Worm (Caenorhabditis elegans): Measurements from ENCODE around the gene F54D10.9.

Gene F54D10.9

ce11 chrII:3860826-3861225 is 28.5 kb upstream of the F54D10.9 start, which contains the start of gene oac-11:
Gene oac-11, minus strand, starts transcription at chrII:3860926.
- no peak for TF ChIP-seq mep-1 (tag; optimal IDR thresholded peaks at IDR 0.05)
- no peak for TF ChIP-seq dmd-9 (GFP tag; IDR thresholded peaks at IDR 0.05)
- TF ChIP-seq zfp-3 (GFP tag; conservative IDR thresholded peaks at IDR 0.05), result no peak
- no peak for TF ChIP-seq zfp-2 (tag; optimal IDR thresholded peaks at IDR 0.05)
- TF ChIP-seq dpl-1 (GFP tag; optimal IDR thresholded peaks at IDR 0.05), result no peak
- TF ChIP-seq gei-8 (GFP tag; optimal IDR thresholded peaks at IDR 0.05), result no peak
- no peak for TF ChIP-seq unc-62 (GFP tag; optimal IDR thresholded peaks at IDR 0.05 in 1 of 2)
- TF ChIP-seq unc-62 (tag; optimal IDR thresholded peaks at IDR 0.05), result no peak
- TF ChIP-seq Y75B8A.6 (GFP tag; IDR thresholded peaks at IDR 0.05), result no peak
- TF ChIP-seq dmd-8 (GFP tag; IDR thresholded peaks at IDR 0.05), result no peak
- no peak for TF ChIP-seq D1046.2 (GFP tag; IDR thresholded peaks at IDR 0.05)
- TF ChIP-seq ama-1 (optimal IDR thresholded peaks at IDR 0.05), result no peak
- no peak for TF ChIP-seq Y105C5A.15 (GFP tag; IDR thresholded peaks at IDR 0.05)

- TF ChIP-seq skn-1 (tag; optimal IDR thresholded peaks at IDR 0.05) (no peak), ama-1 (optimal IDR thresholded peaks at IDR 0.05) (no peak), egl-43 (GFP tag; IDR thresholded peaks at IDR 0.05) (no peak), lir-3 (tag; optimal IDR thresholded peaks at IDR 0.05) (no peak), Y48G9A.11 (GFP tag; IDR thresholded peaks at IDR 0.05) (no peak), F37D6.2 (tag; optimal IDR thresholded peaks at IDR 0.05) (no peak), aha-1 (tag) (no peak), zip-11 (GFP tag; IDR thresholded peaks at IDR 0.05) (no peak), lsy-2 (tag; optimal IDR thresholded peaks at IDR 0.05) (no peak), T20F7.1 (GFP tag; optimal IDR thresholded peaks at IDR 0.05) (no peak), lin-39 (tag; optimal IDR thresholded peaks at IDR 0.05) (no peak), ceh-82 (tag; optimal IDR thresholded peaks at IDR 0.05) (no peak), Y105C5A.15 (GFP tag; IDR thresholded peaks at IDR 0.05) (no peak), set-16 (GFP tag; IDR thresholded peaks at IDR 0.05) (no peak), lin-13 (GFP tag; optimal IDR thresholded peaks at IDR 0.05) (no peak), nhr-76 (tag; optimal IDR thresholded peaks at IDR 0.05) (no peak)
These were observed 20.4 kb upstream of the F54D10.9 start, which contains the start of gene nhr-257 for ce11 chrII:3852654-3853053. Gene nhr-257, plus strand, starts transcription at chrII:3852954.

ce11 chrII:3850655-3851054 is 18.4 kb upstream of the F54D10.9 start, which contains the start of gene nhr-72:
Gene nhr-72, minus strand, starts transcription at chrII:3850755.
- no peak for TF ChIP-seq jun-1 (tag; optimal IDR thresholded peaks at IDR 0.05)
- no peak for TF ChIP-seq cey-2 (tag; optimal IDR thresholded peaks at IDR 0.05; ENCODE audit: borderline replicate concordance, insufficient read depth)
- no peak for TF ChIP-seq F10B5.3 (tag; optimal IDR thresholded peaks at IDR 0.05)
- no peak for TF ChIP-seq rbr-2 (tag; optimal IDR thresholded peaks at IDR 0.05)
- no peak for TF ChIP-seq lin-29 (GFP tag; IDR thresholded peaks at IDR 0.05)
- TF ChIP-seq nhr-6 (tag; optimal IDR thresholded peaks at IDR 0.05), result no peak
- no peak for TF ChIP-seq T20F7.1 (GFP tag; optimal IDR thresholded peaks at IDR 0.05)
- TF ChIP-seq unc-130 (GFP tag; optimal IDR thresholded peaks at IDR 0.05), result no peak

ce11 chrII:3846028-3846427 is 13.7 kb upstream of the F54D10.9 start, which contains the start of gene C17A2.2:
Gene C17A2.2, plus strand, starts transcription at chrII:3846328.
- TF ChIP-seq nhr-102 (tag; optimal IDR thresholded peaks at IDR 0.05) (no peak), unc-62 (GFP tag; optimal IDR thresholded peaks at IDR 0.05 in 1 of 2) (peak in 1 of 2 experiments; percentile 69), unc-62 (tag; optimal IDR thresholded peaks at IDR 0.05) (no peak), madf-5 (GFP tag; IDR thresholded peaks at IDR 0.05) (no peak)

- TF ChIP-seq ceh-62 (tag; optimal IDR thresholded peaks at IDR 0.05) (no peak), nhr-42 (GFP tag; IDR thresholded peaks at IDR 0.05) (no peak), F49E8.2 (tag; optimal IDR thresholded peaks at IDR 0.05; ENCODE audit: borderline replicate concordance) (no peak), aha-1 (tag) (peak; percentile 78)
These were observed 11.0 kb upstream of the F54D10.9 start, which contains the start of the genes C17A2.7 and C17A2.3 for ce11 chrII:3843305-3843704. Gene C17A2.7, minus strand, starts transcription at chrII:3843405. Gene C17A2.3, plus strand, starts transcription at chrII:3843609.

Data from whole organism, L4 larva.